Worm (Caenorhabditis elegans) whole organism, young adult: ENCODE data around the gene pef-1.

Experiments used
- F55B11.4 ChIP-seq: sonication (generic microtip); optimal IDR thresholded peaks from 2 replicates; lab custom pipeline; 2016; ENCODE audit warnings: missing compliant biosample characterization, missing genetic modification characterization, borderline replicate concordance; ENCODE audit not compliant: insufficient read depth
- F57C9.4 ChIP-seq: sonication (generic microtip); optimal IDR thresholded peaks from 2 replicates; lab custom pipeline; 2017; ENCODE audit warnings: mild to moderate bottlenecking, missing genetic modification characterization, missing compliant biosample characterization
- ccch-3 ChIP-seq: fragments of 200-800 bp; sonication (Bioruptor generic); optimal IDR thresholded peaks from 2 replicates; lab custom pipeline; 2018; ENCODE audit warnings: mild to moderate bottlenecking, missing genetic modification characterization, missing compliant biosample characterization
- nhr-90 ChIP-seq: sonication (generic microtip); optimal IDR thresholded peaks from 2 replicates; lab custom pipeline; 2016; ENCODE audit warnings: missing genotype, mild to moderate bottlenecking, missing genetic modification characterization, missing compliant biosample characterization
- pha-4 ChIP-seq: fragments of 150-350 bp; sonication (generic microtip); optimal IDR thresholded peaks from 2 replicates; lab custom pipeline; 2014; ENCODE audit warnings: missing biosample characterization, missing genetic modification reagents, missing genetic modification characterization
- unc-130 ChIP-seq: sonication (generic microtip); optimal IDR thresholded peaks from 2 replicates; lab custom pipeline; 2016; ENCODE audit warnings: missing genetic modification reagents, missing genetic modification characterization, missing compliant biosample characterization

DNA sequence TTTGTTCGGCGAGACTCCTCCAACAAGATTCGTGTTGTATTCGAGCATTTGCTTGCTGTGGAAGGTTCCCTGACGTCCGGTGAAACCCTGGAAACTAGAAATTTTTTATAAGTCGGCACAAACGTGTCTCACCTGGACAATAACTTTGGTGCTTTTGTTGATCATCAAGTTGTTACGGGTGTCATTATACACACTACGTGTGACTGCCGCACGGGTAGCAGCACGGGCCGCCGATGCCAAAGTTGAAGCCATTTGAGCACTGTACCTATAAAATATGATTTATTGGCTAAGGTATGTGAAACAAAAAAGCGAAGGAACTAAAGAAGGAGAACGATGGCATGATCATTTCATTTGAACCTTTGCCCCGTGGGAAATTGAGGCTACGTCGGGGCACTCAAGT lies 25.0 kb downstream of the pef-1 start, which contains the start of gene sucl-2:
- TF ChIP-seq nhr-90, result no peak
- no peak for TF ChIP-seq F57C9.4
- no peak for TF ChIP-seq unc-130 (GFP tag; lab: Kevin White, UChicago)
- no peak for TF ChIP-seq pha-4 (tag; lab: Kevin White, UChicago)
- TF ChIP-seq F55B11.4 (tag; lab: Kevin White, UChicago), result no peak
- no peak for TF ChIP-seq ccch-3 (GFP tag; lab: Kevin White, UChicago)
